Worm (Caenorhabditis elegans): ENCODE data around the gene F35H8.4.

DNA sequence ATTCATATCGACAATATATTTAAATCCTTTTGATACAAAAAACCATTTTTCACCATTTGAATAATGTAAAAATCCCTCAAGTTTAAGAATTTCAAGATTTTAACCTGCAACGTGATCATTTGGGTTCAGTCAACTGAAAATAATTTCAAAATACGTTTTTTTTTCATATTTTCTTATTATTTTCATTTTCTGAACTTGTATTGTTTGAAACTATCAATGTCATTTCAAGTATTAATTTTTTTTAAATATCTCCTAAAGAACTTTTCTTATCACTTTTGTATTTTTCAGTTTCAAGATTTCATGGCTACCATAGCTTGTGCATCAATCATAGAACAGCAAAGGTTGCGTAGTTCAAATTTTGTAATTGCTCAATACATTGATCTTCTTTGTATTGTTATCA, 27.8 kb downstream of the F35H8.4 start, which contains the start of gene sra-9:
- TF ChIP-seq M03D4.4 (tag; optimal IDR thresholded peaks at IDR 0.05) (no peak), blmp-1 (tag; optimal IDR thresholded peaks at IDR 0.05) (no peak), pha-4 (tag; optimal IDR thresholded peaks at IDR 0.05) (no peak), ztf-11 (tag; optimal IDR thresholded peaks at IDR 0.05) (no peak), ceh-83 (GFP tag; optimal IDR thresholded peaks at IDR 0.05) (no peak), lsy-2 (tag; optimal IDR thresholded peaks at IDR 0.05) (no peak), bed-3 (GFP tag; optimal IDR thresholded peaks at IDR 0.05) (no peak), cnd-1 (tag; optimal IDR thresholded peaks at IDR 0.05) (no peak), nhr-76 (tag; optimal IDR thresholded peaks at IDR 0.05) (no peak), mab-5 (tag; optimal IDR thresholded peaks at IDR 0.05) (no peak)
